Worm (Caenorhabditis elegans) whole organism, L4/young adult: Measurements from ENCODE around the gene AC3.5.

Experiments used
- W03F9.2 ChIP-seq: fragments of 150-350 bp; optimal IDR thresholded peaks from 2 replicates; lab custom pipeline; 2014; ENCODE audit warnings: missing biosample characterization, missing genetic modification characterization
- dao-5 ChIP-seq: sonication (generic microtip); optimal IDR thresholded peaks from 2 replicates; lab custom pipeline; 2016; ENCODE audit warnings: missing genotype, missing genetic modification characterization, moderate library complexity, missing compliant biosample characterization
- him-1 ChIP-seq: sonication (generic microtip); optimal IDR thresholded peaks from 2 replicates; lab custom pipeline; 2016; ENCODE audit warnings: missing genotype, missing genetic modification reagents, missing genetic modification characterization, missing compliant biosample characterization

Gene AC3.5

ce11 chrV:10440723-10441122 lies 52.4 kb downstream of the AC3.5 start, which contains the start of gene snf-10:
Gene snf-10 (minus strand): TSS chrV:10440823.
- no peak for TF ChIP-seq W03F9.2 (tag; lab: Kevin White, UChicago)
- no peak for TF ChIP-seq dao-5
- TF ChIP-seq him-1 (tag; lab: Kevin White, UChicago) = no peak

- TF ChIP-seq him-1 (tag; lab: Kevin White, UChicago) (no peak), W03F9.2 (tag; lab: Kevin White, UChicago) (no peak), dao-5 (no peak)
These were observed 53.1 kb downstream of the AC3.5 start, which contains the start of gene pap-1 for ce11 chrV:10441135-10442024. Gene pap-1 (plus strand): TSS chrV:10441974.
